Fruit fly (Drosophila melanogaster) whole organism, prepupa: Measurements from ENCODE around the gene CG6126.

Experiments
- Blimp-1 ChIP-seq: fragments of 200-800 bp; sonication (Bioruptor generic); optimal IDR thresholded peaks from 3 replicates; lab custom pipeline; 2017; ENCODE audit warnings: missing biosample characterization, missing genetic modification characterization, mild to moderate bottlenecking, moderate library complexity, missing genetic modification reagents
- CG10631 ChIP-seq: fragments of 200-800 bp; sonication (Bioruptor generic); optimal IDR thresholded peaks from 2 replicates; lab custom pipeline; 2016; ENCODE audit warnings: missing biosample characterization, missing genetic modification characterization
- CG10669 ChIP-seq: fragments of 200-800 bp; sonication (Bioruptor generic); optimal IDR thresholded peaks from 3 replicates; lab custom pipeline; 2018; ENCODE audit warnings: missing biosample characterization, mild to moderate bottlenecking, missing genetic modification characterization, moderate library complexity
- CG11294 ChIP-seq: fragments of 200-800 bp; sonication (Bioruptor generic); IDR thresholded peaks from 2 replicates; pipeline ENCODE4 v1.3.6; 2022; ENCODE audit warnings: missing biosample characterization, missing genetic modification characterization
- CG11762 ChIP-seq: fragments of 200-800 bp; sonication (Bioruptor generic); optimal IDR thresholded peaks from 3 replicates; lab custom pipeline; 2016; ENCODE audit warnings: missing biosample characterization, missing genetic modification characterization; ENCODE audit not compliant: insufficient read depth
- CG11902 ChIP-seq: fragments of 200-800 bp; sonication (Bioruptor generic); optimal IDR thresholded peaks from 3 replicates; lab custom pipeline; 2016; ENCODE audit warnings: missing biosample characterization, missing genetic modification characterization
- CG1621 ChIP-seq: fragments of 200-800 bp; sonication (Bioruptor generic); optimal IDR thresholded peaks from 3 replicates; lab custom pipeline; 2018; ENCODE audit warnings: missing biosample characterization, mild to moderate bottlenecking, missing genetic modification characterization
- CG16779 ChIP-seq: fragments of 200-800 bp; sonication (Bioruptor generic); optimal IDR thresholded peaks from 3 replicates; lab custom pipeline; 2017; ENCODE audit warnings: missing biosample characterization, mild to moderate bottlenecking, missing genetic modification characterization
- CG3032 ChIP-seq: fragments of 200-800 bp; optimal IDR thresholded peaks from 2 replicates; lab custom pipeline; 2019; ENCODE audit warnings: missing biosample characterization, mild to moderate bottlenecking, missing genetic modification characterization, moderate library complexity
- CG31627 ChIP-seq: fragments of 200-800 bp; sonication (Bioruptor generic); optimal IDR thresholded peaks from 3 replicates; lab custom pipeline; 2016; ENCODE audit warnings: missing biosample characterization, missing genetic modification characterization
- CG32006 ChIP-seq: fragments of 200-800 bp; sonication (Bioruptor generic); optimal IDR thresholded peaks from 3 replicates; lab custom pipeline; 2017; ENCODE audit warnings: missing biosample characterization, mild to moderate bottlenecking, missing genetic modification characterization
- CG4318 ChIP-seq: fragments of 200-800 bp; sonication (Bioruptor generic); optimal IDR thresholded peaks from 3 replicates; lab custom pipeline; 2017; ENCODE audit warnings: missing biosample characterization, mild to moderate bottlenecking, missing genetic modification characterization
- CG6276 ChIP-seq: fragments of 200-800 bp; sonication (Bioruptor generic); optimal IDR thresholded peaks from 2 replicates; lab custom pipeline; 2017; ENCODE audit warnings: missing biosample characterization, mild to moderate bottlenecking, missing genetic modification characterization
- CG6808 ChIP-seq: fragments of 200-800 bp; sonication (Bioruptor generic); optimal IDR thresholded peaks from 3 replicates; lab custom pipeline; 2017; ENCODE audit warnings: missing biosample characterization, missing genetic modification characterization, mild to moderate bottlenecking, moderate library complexity, missing genetic modification reagents
- CG6854 ChIP-seq: fragments of 200-800 bp; sonication (Bioruptor generic); optimal IDR thresholded peaks from 2 replicates; lab custom pipeline; 2017; ENCODE audit warnings: missing biosample characterization, mild to moderate bottlenecking, missing genetic modification characterization
- CG7368 ChIP-seq: fragments of 200-800 bp; sonication (Bioruptor generic); optimal IDR thresholded peaks from 3 replicates; lab custom pipeline; 2016; ENCODE audit warnings: missing biosample characterization, missing genetic modification characterization
- CG9139 ChIP-seq: fragments of 200-800 bp; sonication (Bioruptor generic); optimal IDR thresholded peaks from 3 replicates; lab custom pipeline; 2017; ENCODE audit warnings: missing biosample characterization, mild to moderate bottlenecking, missing genetic modification characterization
- Eip75B ChIP-seq: fragments of 200-800 bp; sonication (Bioruptor generic); optimal IDR thresholded peaks from 3 replicates; lab custom pipeline; 2016; ENCODE audit warnings: missing biosample characterization, missing genetic modification characterization
- Eip78C ChIP-seq: fragments of 200-800 bp; sonication (Bioruptor generic); peaks from one replicate; lab custom pipeline; 2016; ENCODE audit warnings: missing biosample characterization, missing genetic modification characterization
- Eip93F ChIP-seq: fragments of 200-800 bp; sonication (Bioruptor generic); optimal IDR thresholded peaks from 2 replicates; lab custom pipeline; 2016; ENCODE audit warnings: missing biosample characterization, mild to moderate bottlenecking, missing genetic modification characterization
- Ets21C ChIP-seq: fragments of 200-800 bp; sonication (Bioruptor generic); optimal IDR thresholded peaks from 3 replicates; lab custom pipeline; 2016; ENCODE audit warnings: missing biosample characterization, missing genetic modification characterization
- Ets96B ChIP-seq: fragments of 200-800 bp; optimal IDR thresholded peaks from 2 replicates; lab custom pipeline; 2019; ENCODE audit warnings: missing biosample characterization, mild to moderate bottlenecking, missing genetic modification characterization, moderate library complexity
- Gug ChIP-seq: fragments of 200-800 bp; sonication (Bioruptor generic); IDR thresholded peaks from 2 replicates; pipeline ENCODE4 v1.3.6; 2022; ENCODE audit warnings: missing biosample characterization, missing genetic modification characterization
- Hr38 ChIP-seq: sonication (Bioruptor generic); optimal IDR thresholded peaks from 2 replicates; lab custom pipeline; 2016; ENCODE audit warnings: missing biosample characterization, missing genetic modification characterization
- Hr39 ChIP-seq: fragments of 200-800 bp; sonication (Bioruptor generic); optimal IDR thresholded peaks from 2 replicates; lab custom pipeline; 2016; ENCODE audit warnings: missing biosample characterization, missing genetic modification characterization
- Hr4 ChIP-seq: fragments of 200-800 bp; sonication (Bioruptor generic); optimal IDR thresholded peaks from 3 replicates; lab custom pipeline; 2016; ENCODE audit warnings: missing biosample characterization, missing genetic modification characterization
- Met ChIP-seq: fragments of 200-800 bp; sonication (Bioruptor generic); optimal IDR thresholded peaks from 3 replicates; lab custom pipeline; 2016; ENCODE audit warnings: missing biosample characterization, missing genetic modification characterization
- OdsH ChIP-seq: fragments of 200-800 bp; sonication (Bioruptor generic); optimal IDR thresholded peaks from 3 replicates; lab custom pipeline; 2016; ENCODE audit warnings: missing biosample characterization, missing genetic modification characterization
- Smox ChIP-seq: fragments of 200-800 bp; sonication (Bioruptor generic); optimal IDR thresholded peaks from 3 replicates; lab custom pipeline; 2016; ENCODE audit warnings: missing biosample characterization, missing genetic modification characterization
- Sox102F ChIP-seq: fragments of 200-800 bp; sonication (Bioruptor generic); optimal IDR thresholded peaks from 2 replicates; lab custom pipeline; 2016; ENCODE audit warnings: missing biosample characterization, mild to moderate bottlenecking, missing genetic modification characterization
- Sox14 ChIP-seq: fragments of 200-800 bp; sonication (Bioruptor generic); optimal IDR thresholded peaks from 3 replicates; lab custom pipeline; 2016; ENCODE audit warnings: missing biosample characterization, missing genetic modification characterization
- achi ChIP-seq: fragments of 200-800 bp; sonication (Bioruptor generic); optimal IDR thresholded peaks from 3 replicates; lab custom pipeline; 2016; ENCODE audit warnings: missing biosample characterization, missing genetic modification characterization
- acj6 ChIP-seq: fragments of 200-800 bp; sonication (Bioruptor generic); optimal IDR thresholded peaks from 3 replicates; lab custom pipeline; 2016; ENCODE audit warnings: missing biosample characterization, missing genetic modification characterization
- cyc ChIP-seq: fragments of 200-800 bp; sonication (Bioruptor generic); optimal IDR thresholded peaks from 3 replicates; lab custom pipeline; 2016; ENCODE audit warnings: missing biosample characterization, missing genetic modification characterization
- dac ChIP-seq: fragments of 200-800 bp; sonication (Bioruptor generic); optimal IDR thresholded peaks from 2 replicates; lab custom pipeline; 2017; ENCODE audit warnings: missing biosample characterization, mild to moderate bottlenecking, missing genetic modification characterization
- dsx ChIP-seq: fragments of 200-800 bp; optimal IDR thresholded peaks from 3 replicates; lab custom pipeline; 2019; ENCODE audit warnings: missing biosample characterization, mild to moderate bottlenecking, missing genetic modification characterization, moderate library complexity; ENCODE audit not compliant: poor library complexity, severe bottlenecking
- eg ChIP-seq: fragments of 200-800 bp; sonication (Bioruptor generic); IDR thresholded peaks from 3 replicates; pipeline ENCODE4 v1.3.6; 2022; ENCODE audit warnings: missing biosample characterization, missing genetic modification characterization
- esn ChIP-seq: fragments of 200-800 bp; sonication (Bioruptor generic); optimal IDR thresholded peaks from 2 replicates; lab custom pipeline; 2016; ENCODE audit warnings: missing biosample characterization, mild to moderate bottlenecking, missing genetic modification characterization, moderate library complexity
- fd59A ChIP-seq: fragments of 200-800 bp; sonication (Bioruptor generic); optimal IDR thresholded peaks from 2 replicates; lab custom pipeline; 2017; ENCODE audit warnings: missing biosample characterization, mild to moderate bottlenecking, missing genetic modification characterization, missing genetic modification reagents
- fd85E ChIP-seq: fragments of 200-800 bp; sonication (Bioruptor generic); optimal IDR thresholded peaks from 3 replicates; lab custom pipeline; 2016; ENCODE audit warnings: missing biosample characterization, missing genetic modification characterization
- fkh ChIP-seq: fragments of 200-800 bp; sonication (Bioruptor generic); optimal IDR thresholded peaks from 3 replicates; lab custom pipeline; 2017; ENCODE audit warnings: missing biosample characterization, mild to moderate bottlenecking, missing genetic modification characterization, moderate library complexity
- lz ChIP-seq: fragments of 200-800 bp; sonication (Bioruptor generic); optimal IDR thresholded peaks from 3 replicates; lab custom pipeline; 2016; ENCODE audit warnings: missing biosample characterization, missing genetic modification characterization
- net ChIP-seq: fragments of 200-800 bp; sonication (Bioruptor generic); optimal IDR thresholded peaks from 3 replicates; lab custom pipeline; 2016; ENCODE audit warnings: missing biosample characterization, missing genetic modification characterization
- pdm3 ChIP-seq: fragments of 200-800 bp; sonication (Bioruptor generic); optimal IDR thresholded peaks from 3 replicates; lab custom pipeline; 2016; ENCODE audit warnings: missing biosample characterization, missing genetic modification characterization
- salr ChIP-seq, 2 experiments: fragments of 200-800 bp; sonication (Bioruptor generic); optimal IDR thresholded peaks; 3 replicates each; lab custom pipeline; 2016 to 2018; ENCODE audit warnings: missing biosample characterization in 2 of 2, missing genetic modification characterization in 2 of 2, mild to moderate bottlenecking in 1 of 2
- spab ChIP-seq: fragments of 200-800 bp; sonication (Bioruptor generic); optimal IDR thresholded peaks from 2 replicates; lab custom pipeline; 2017; ENCODE audit warnings: missing biosample characterization, mild to moderate bottlenecking, missing genetic modification characterization, missing genetic modification reagents
- topi ChIP-seq: fragments of 200-800 bp; sonication (Bioruptor generic); optimal IDR thresholded peaks from 3 replicates; lab custom pipeline; 2016; ENCODE audit warnings: missing biosample characterization, missing genetic modification characterization

Gene CG6126

dm6 chr3R:16244241-16244977 is 41.5 kb upstream of the CG6126 start (continued):
- TF ChIP-seq CG6276 (peak; percentile 42), Blimp-1 (GFP tag; lab: Kevin White, UChicago) (peak; percentile 13), pdm3 (GFP tag; lab: Kevin White, UChicago) (peak; percentile 3), CG11762 (GFP tag; lab: Kevin White, UChicago) (no peak), net (GFP tag; lab: Kevin White, UChicago) (peak; percentile 22)

- TF ChIP-seq Gug (GFP tag; lab: Robert Waterston, UW): no peak
- no peak for TF ChIP-seq Smox (GFP tag; lab: Kevin White, UChicago)
- TF ChIP-seq CG11294: no peak
- TF ChIP-seq Blimp-1 (GFP tag; lab: Kevin White, UChicago): peak; percentile 27
- peak; percentile 24 for TF ChIP-seq topi (GFP tag; lab: Kevin White, UChicago)
- TF ChIP-seq Eip78C (GFP tag; lab: Kevin White, UChicago): peak; percentile 87
- peak; percentile 8 for TF ChIP-seq fd85E (GFP tag; lab: Kevin White, UChicago)
- TF ChIP-seq CG10669 (GFP tag; lab: Kevin White, UChicago): peak; percentile 25
- TF ChIP-seq pdm3 (GFP tag; lab: Kevin White, UChicago): no peak
- no peak for TF ChIP-seq Ets21C (GFP tag; lab: Kevin White, UChicago)
- peak; percentile 73 for TF ChIP-seq CG9139 (GFP tag; lab: Kevin White, UChicago)
- TF ChIP-seq CG4318: no peak
- no peak for TF ChIP-seq CG6276
- TF ChIP-seq salr (GFP tag; optimal IDR thresholded peaks at IDR 0.05; lab: Kevin White, UChicago): no peak
- no peak for TF ChIP-seq cyc (GFP tag; lab: Kevin White, UChicago)
- peak; percentile 57 for TF ChIP-seq Sox102F
- TF ChIP-seq esn (GFP tag; lab: Kevin White, UChicago): peak; percentile 24
- TF ChIP-seq CG1621 (tag; lab: Kevin White, UChicago): peak; percentile 79
- peak; percentile 91 for TF ChIP-seq CG6854 (GFP tag; lab: Kevin White, UChicago)
- no peak for TF ChIP-seq CG32006 (GFP tag; lab: Kevin White, UChicago)
- TF ChIP-seq CG31627 (GFP tag; lab: Kevin White, UChicago): no peak
- TF ChIP-seq Ets96B (tag; lab: Kevin White, UChicago): peak; percentile 9
- TF ChIP-seq Eip75B: peak; percentile 58
- TF ChIP-seq Sox14: peak; percentile 85
- no peak for TF ChIP-seq eg (GFP tag; lab: Robert Waterston, UW)
- TF ChIP-seq Hr39: no peak
- TF ChIP-seq CG6808 (GFP tag; lab: Kevin White, UChicago): peak; percentile 41
- TF ChIP-seq achi (GFP tag; lab: Kevin White, UChicago): no peak
- no peak for TF ChIP-seq acj6 (GFP tag; lab: Kevin White, UChicago)
- TF ChIP-seq OdsH (GFP tag; lab: Kevin White, UChicago): no peak
- TF ChIP-seq Hr38 (GFP tag; lab: Kevin White, UChicago): no peak
- TF ChIP-seq net (GFP tag; lab: Kevin White, UChicago): peak; percentile 56
- peak; percentile 22 for TF ChIP-seq CG3032 (tag; lab: Kevin White, UChicago)
- TF ChIP-seq Hr4 (GFP tag; lab: Kevin White, UChicago): no peak
- TF ChIP-seq CG11902: no peak
- TF ChIP-seq dac (GFP tag; lab: Kevin White, UChicago): no peak
- TF ChIP-seq CG11762 (GFP tag; lab: Kevin White, UChicago): no peak
- peak; percentile 6 for TF ChIP-seq spab (GFP tag; lab: Kevin White, UChicago)
- TF ChIP-seq lz (GFP tag; lab: Kevin White, UChicago): no peak
- TF ChIP-seq fd59A (GFP tag; lab: Kevin White, UChicago): no peak
- peak; percentile 81 for TF ChIP-seq fkh (GFP tag; lab: Kevin White, UChicago)
- TF ChIP-seq CG16779 (tag; lab: Kevin White, UChicago): peak; percentile 80
- peak; percentile 67 for TF ChIP-seq dsx (GFP tag; lab: Kevin White, UChicago)
- peak; percentile 29 for TF ChIP-seq Eip93F (GFP tag; lab: Kevin White, UChicago)
- TF ChIP-seq CG7368 (GFP tag; lab: Kevin White, UChicago): peak; percentile 64
- no peak for TF ChIP-seq CG10631 (GFP tag; lab: Kevin White, UChicago)
- peak; percentile 47 for TF ChIP-seq Met (GFP tag; lab: Kevin White, UChicago)
Measured at dm6 chr3R:16242461-16242934, 39.6 kb upstream of the CG6126 start.
